Worm (Caenorhabditis elegans): ENCODE measurements around the gene C39B10.7.

ce11 chrX:10429203-10429602 lies 47.5 kb upstream of the C39B10.7 start:
- no peak for TF ChIP-seq nhr-237 (tag; optimal IDR thresholded peaks at IDR 0.05)
- no peak for TF ChIP-seq elt-3 (tag; optimal IDR thresholded peaks at IDR 0.05)
- no peak for TF ChIP-seq nhr-76 (tag; optimal IDR thresholded peaks at IDR 0.05)
- no peak for TF ChIP-seq bed-3 (GFP tag; optimal IDR thresholded peaks at IDR 0.05)
- TF ChIP-seq snpc-4 (tag; optimal IDR thresholded peaks at IDR 0.05) = no peak
- peak; percentile 16 for TF ChIP-seq blmp-1 (tag; optimal IDR thresholded peaks at IDR 0.05)
